Fruit fly (Drosophila melanogaster) whole organism, prepupa: Measurements from ENCODE around the gene Shmt.

ENCODE experiments used
- CG15336 ChIP-seq: fragments of 200-800 bp; sonication (Bioruptor generic); IDR thresholded peaks from 2 replicates; pipeline ENCODE4 v1.3.6; 2022; ENCODE audit warnings: missing biosample characterization, missing genetic modification characterization
- Ets21C ChIP-seq: fragments of 200-800 bp; sonication (Bioruptor generic); optimal IDR thresholded peaks from 3 replicates; lab custom pipeline; 2016; ENCODE audit warnings: missing biosample characterization, missing genetic modification characterization

DNA sequence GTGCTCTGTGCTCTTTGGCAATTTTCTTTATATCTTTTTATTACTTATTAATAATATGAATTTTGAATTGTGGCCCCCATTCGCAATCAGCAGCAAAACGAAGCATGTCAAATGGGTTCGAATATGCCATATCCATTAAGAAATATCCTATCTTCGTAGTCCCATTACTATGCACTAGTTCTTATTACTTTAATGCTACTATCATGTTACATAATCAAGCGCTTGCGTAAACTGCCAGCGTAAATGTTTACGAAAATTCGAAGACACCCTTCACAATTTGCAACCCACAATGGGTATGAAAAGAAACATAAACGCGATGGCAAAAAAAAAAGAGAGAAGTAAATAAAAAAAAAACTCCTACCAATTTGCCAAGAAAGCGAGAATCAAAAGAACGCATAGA, 10.1 kb upstream of the Shmt start:
- TF ChIP-seq CG15336 (GFP tag; lab: Robert Waterston, UW), result peak; percentile 81
- peak; percentile 34 for TF ChIP-seq Ets21C (GFP tag; lab: Kevin White, UChicago)
